Fruit fly (Drosophila melanogaster) whole organism, wandering third instar larva: Measurements from ENCODE around the gene CG7656.

ENCODE experiments used
- Jra ChIP-seq: sonication (Bioruptor generic); optimal IDR thresholded peaks from 2 replicates; lab custom pipeline; 2016; ENCODE audit warnings: missing biosample characterization, missing genetic modification characterization
- Myc ChIP-seq: fragments of >200 bp; optimal IDR thresholded peaks from 2 replicates; lab custom pipeline; 2017
- Vsx2 ChIP-seq: fragments of 200-300, 225-300 bp; sonication (Bioruptor generic); optimal IDR thresholded peaks from 2 replicates; lab custom pipeline; 2018; ENCODE audit warnings: missing biosample characterization, missing genetic modification characterization; ENCODE audit not compliant: partially characterized antibody
- br ChIP-seq: fragments of 200-800 bp; sonication (Bioruptor generic); optimal IDR thresholded peaks from 2 replicates; lab custom pipeline; 2016; ENCODE audit warnings: missing biosample characterization, missing genetic modification characterization
- brk ChIP-seq: fragments of 200-800 bp; sonication (Bioruptor generic); optimal IDR thresholded peaks from 2 replicates; lab custom pipeline; 2016; ENCODE audit warnings: missing biosample characterization, mild to moderate bottlenecking, missing genetic modification characterization
- fru ChIP-seq: fragments of 200-800 bp; sonication (Bioruptor generic); optimal IDR thresholded peaks from 3 replicates; lab custom pipeline; 2016; ENCODE audit warnings: missing biosample characterization, mild to moderate bottlenecking, missing genetic modification characterization
- h ChIP-seq: fragments of 200-800 bp; sonication (Bioruptor generic); optimal IDR thresholded peaks from 3 replicates; lab custom pipeline; 2016; ENCODE audit warnings: missing biosample characterization, mild to moderate bottlenecking, missing genetic modification characterization
- pan ChIP-seq: fragments of >200 bp; optimal IDR thresholded peaks from 2 replicates; lab custom pipeline; 2017
- psq ChIP-seq: fragments of 200-800 bp; sonication (Bioruptor generic); optimal IDR thresholded peaks from 3 replicates; lab custom pipeline; 2017; ENCODE audit warnings: missing biosample characterization, mild to moderate bottlenecking, missing genetic modification characterization, moderate library complexity
- sv ChIP-seq: fragments of 200-800 bp; sonication (Bioruptor generic); optimal IDR thresholded peaks from 3 replicates; lab custom pipeline; 2016; ENCODE audit warnings: missing biosample characterization, missing genetic modification characterization

DNA sequence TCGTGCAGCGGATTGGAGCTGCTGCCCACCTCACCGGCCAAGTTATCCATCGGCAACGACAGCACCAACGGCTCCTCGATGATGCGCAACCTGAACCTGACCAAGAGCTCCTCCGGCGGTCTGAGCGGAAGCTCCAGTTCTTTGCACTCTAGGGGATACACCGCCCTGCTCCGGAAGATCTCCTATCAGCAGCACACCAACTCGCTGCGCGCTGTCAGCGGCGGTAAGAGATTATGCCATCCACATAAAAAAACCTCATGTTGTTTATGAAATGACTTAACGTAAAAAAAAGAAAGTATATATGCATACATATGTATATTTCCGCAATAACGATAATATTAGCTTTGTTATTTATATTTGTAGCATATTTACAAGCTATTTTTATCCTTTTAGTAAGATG, 19.2 kb downstream of the CG7656 start:
- no peak for TF ChIP-seq h (GFP tag; lab: Kevin White, UChicago)
- TF ChIP-seq fru (GFP tag; lab: Kevin White, UChicago), result no peak
- TF ChIP-seq br, result no peak
- TF ChIP-seq Jra (GFP tag; lab: Kevin White, UChicago), result no peak
- TF ChIP-seq Myc (lab: Kevin White, UChicago), result no peak
- no peak for TF ChIP-seq sv
- no peak for TF ChIP-seq pan (lab: Kevin White, UChicago)
- TF ChIP-seq Vsx2 (GFP tag; lab: Kevin White, UChicago), result no peak
- TF ChIP-seq brk (GFP tag; lab: Kevin White, UChicago), result no peak
- no peak for TF ChIP-seq psq (GFP tag; lab: Kevin White, UChicago)
